Fruit fly (Drosophila melanogaster) whole organism: ENCODE results near the gene Map205.

Experiments used
- CG8478 ChIP-seq: fragments of >200 bp; optimal IDR thresholded peaks from 2 replicates; lab custom pipeline; 2018; ENCODE audit warnings: inconsistent platforms
- Dll ChIP-seq: fragments of >200 bp; optimal IDR thresholded peaks from 2 replicates; lab custom pipeline; 2017
- EcR ChIP-seq, 2 experiments: fragments of >200 bp; optimal IDR thresholded peaks; 2 replicates each; lab custom pipeline; 2017; ENCODE audit warnings: missing biosample characterization in 2 of 2, missing genetic modification characterization in 2 of 2, missing genetic modification reagents in 2 of 2
- pan ChIP-seq: fragments of >200 bp; optimal IDR thresholded peaks from 2 replicates; lab custom pipeline; 2017
- psq ChIP-seq: fragments of >200 bp; optimal IDR thresholded peaks from 2 replicates; lab custom pipeline; 2017
- usp ChIP-seq: fragments of >200 bp; optimal IDR thresholded peaks from 2 replicates; lab custom pipeline; 2017; ENCODE audit warnings: missing biosample characterization, missing genetic modification characterization, mixed read lengths

DNA sequence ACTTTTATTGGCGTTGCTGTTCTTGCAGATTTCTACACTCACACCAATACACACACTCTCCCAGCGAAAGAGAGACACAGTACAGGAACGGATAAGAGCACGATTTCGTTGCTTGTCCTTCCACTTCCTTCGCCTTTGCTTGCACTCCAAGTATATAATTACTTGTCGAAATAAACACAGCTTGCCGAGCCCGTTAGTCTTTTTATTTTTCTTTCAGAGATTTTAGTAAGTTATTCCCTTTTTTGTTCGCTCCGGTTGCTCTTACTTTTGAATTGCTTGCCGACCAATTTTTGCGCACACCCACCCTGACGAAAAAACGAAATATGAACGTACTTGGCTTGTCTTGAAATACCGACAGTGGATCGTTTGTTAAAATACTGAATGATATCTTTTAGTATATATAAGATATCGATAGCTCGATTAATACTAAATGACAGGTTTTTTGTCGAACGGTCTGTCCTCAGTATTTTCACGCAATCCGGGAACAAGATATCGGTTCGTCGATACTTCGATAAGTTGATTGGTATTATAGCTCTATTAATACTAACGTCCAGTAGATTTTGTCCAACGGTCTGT lies at the start of gene Map205:
- TF ChIP-seq pan (lab: Kevin White, UChicago) (no peak), Dll (lab: Kevin White, UChicago) (no peak), EcR (GFP tag; optimal IDR thresholded peaks at IDR 0.05; lab: Kevin White, UChicago) (no peak), psq (lab: Kevin White, UChicago) (no peak), CG8478 (no peak), usp (GFP tag; lab: Kevin White, UChicago) (no peak)
